Worm (Caenorhabditis elegans) whole organism, L2 larva: ENCODE results near the gene Y59H11AR.10.

Experiments
- C34F6.9 ChIP-seq: fragments of 150-350 bp; optimal IDR thresholded peaks from 2 replicates; lab custom pipeline; 2014; ENCODE audit warnings: missing biosample characterization, missing genetic modification characterization
- F13H6.1 ChIP-seq: sonication (generic microtip); optimal IDR thresholded peaks from 2 replicates; lab custom pipeline; 2016; ENCODE audit warnings: missing genetic modification characterization, missing compliant biosample characterization
- aly-2 ChIP-seq: fragments of 150-350 bp; optimal IDR thresholded peaks from 2 replicates; lab custom pipeline; 2014; ENCODE audit warnings: missing biosample characterization, missing genetic modification characterization
- ama-1 ChIP-seq: fragments of 150-350 bp; optimal IDR thresholded peaks from 2 replicates; lab custom pipeline; 2018; ENCODE audit warnings: inconsistent platforms
- blmp-1 ChIP-seq: sonication (generic microtip); optimal IDR thresholded peaks from 2 replicates; lab custom pipeline; 2017; ENCODE audit warnings: missing genetic modification characterization, mild to moderate bottlenecking, missing compliant biosample characterization, antibody characterized with exemption, moderate library complexity; ENCODE audit not compliant: insufficient read depth
- ceh-16 ChIP-seq: fragments of 150-350 bp; optimal IDR thresholded peaks from 2 replicates; lab custom pipeline; 2014; ENCODE audit warnings: missing biosample characterization, missing genetic modification characterization
- ceh-82 ChIP-seq: fragments of 150-350 bp; optimal IDR thresholded peaks from 2 replicates; lab custom pipeline; 2014; ENCODE audit warnings: missing biosample characterization, missing genetic modification characterization
- dmd-4 ChIP-seq: sonication (generic microtip); optimal IDR thresholded peaks from 2 replicates; lab custom pipeline; 2017; ENCODE audit warnings: missing biosample characterization, missing genetic modification characterization
- egl-27 ChIP-seq: sonication (generic microtip); optimal IDR thresholded peaks from 3 replicates; lab custom pipeline; 2017; ENCODE audit warnings: missing biosample characterization, missing genetic modification reagents, missing genetic modification characterization
- elt-1 ChIP-seq: fragments of 150-350 bp; optimal IDR thresholded peaks from 2 replicates; lab custom pipeline; 2014; ENCODE audit warnings: missing biosample characterization, missing genetic modification characterization
- fos-1 ChIP-seq: fragments of 150-350 bp; optimal IDR thresholded peaks from 2 replicates; lab custom pipeline; 2014; ENCODE audit warnings: missing biosample characterization, missing genetic modification characterization
- gmeb-1 ChIP-seq: fragments of 150-350 bp; optimal IDR thresholded peaks from 2 replicates; lab custom pipeline; 2014; ENCODE audit warnings: missing biosample characterization, missing genetic modification characterization
- mbf-1 ChIP-seq: sonication (generic microtip); optimal IDR thresholded peaks from 2 replicates; lab custom pipeline; 2017; ENCODE audit warnings: missing biosample characterization, missing genetic modification characterization
- mdl-1 ChIP-seq, 2 experiments: fragments of 150-350 bp in 1 of 2; sonication (generic microtip) in 1 of 2; optimal IDR thresholded peaks; 2 replicates each; lab custom pipeline; 2017; ENCODE audit warnings: missing biosample characterization in 2 of 2, missing genetic modification characterization in 2 of 2
- nhr-10 ChIP-seq: sonication (generic microtip); optimal IDR thresholded peaks from 2 replicates; lab custom pipeline; 2017; ENCODE audit warnings: missing biosample characterization, missing genetic modification characterization
- nhr-11 ChIP-seq: fragments of 150-350 bp; optimal IDR thresholded peaks from 2 replicates; lab custom pipeline; 2014; ENCODE audit warnings: missing biosample characterization, missing genetic modification characterization
- nhr-12 ChIP-seq: fragments of 150-350 bp; optimal IDR thresholded peaks from 2 replicates; lab custom pipeline; 2014; ENCODE audit warnings: missing biosample characterization, missing genetic modification characterization
- nhr-23 ChIP-seq: fragments of 150-350 bp; optimal IDR thresholded peaks from 2 replicates; lab custom pipeline; 2014; ENCODE audit warnings: missing biosample characterization, missing genetic modification reagents, missing genetic modification characterization
- nhr-6 ChIP-seq: fragments of 150-350 bp; optimal IDR thresholded peaks from 2 replicates; lab custom pipeline; 2014; ENCODE audit warnings: missing biosample characterization, missing genetic modification characterization
- peb-1 ChIP-seq: fragments of 150-350 bp; optimal IDR thresholded peaks from 2 replicates; lab custom pipeline; 2014; ENCODE audit warnings: missing biosample characterization, missing genetic modification characterization
- sem-4 ChIP-seq: fragments of 150-350 bp; optimal IDR thresholded peaks from 2 replicates; lab custom pipeline; 2014; ENCODE audit warnings: missing biosample characterization, missing genetic modification reagents, missing genetic modification characterization
- skn-1 ChIP-seq: sonication (generic microtip); optimal IDR thresholded peaks from 2 replicates; lab custom pipeline; 2017; ENCODE audit warnings: missing biosample characterization, missing genetic modification characterization
- sma-3 ChIP-seq: sonication (generic microtip); optimal IDR thresholded peaks from 2 replicates; lab custom pipeline; 2016; ENCODE audit warnings: missing genetic modification reagents, missing genetic modification characterization, missing compliant biosample characterization
- sma-9 ChIP-seq, 2 experiments: fragments of 150-350 bp in 1 of 2; sonication (generic microtip) in 1 of 2; optimal IDR thresholded peaks; 2 replicates each; lab custom pipeline; 2014 to 2016; ENCODE audit warnings: missing genetic modification characterization in 2 of 2, mild to moderate bottlenecking in 1 of 2, missing biosample characterization in 1 of 2, missing compliant biosample characterization in 1 of 2, missing genetic modification reagents in 1 of 2, moderate library complexity in 1 of 2
- snpc-4 ChIP-seq: fragments of 150-350 bp; optimal IDR thresholded peaks from 2 replicates; lab custom pipeline; 2014; ENCODE audit warnings: missing biosample characterization, missing genetic modification characterization
- unc-39 ChIP-seq: fragments of 150-350 bp; optimal IDR thresholded peaks from 2 replicates; lab custom pipeline; 2014; ENCODE audit warnings: missing biosample characterization, missing genetic modification characterization
- unc-55 ChIP-seq: fragments of 150-350 bp; sonication (generic microtip); optimal IDR thresholded peaks from 3 replicates; lab custom pipeline; 2014; ENCODE audit warnings: missing biosample characterization, missing genetic modification reagents, missing genetic modification characterization
- unc-62 ChIP-seq: fragments of 150-350 bp; optimal IDR thresholded peaks from 2 replicates; lab custom pipeline; 2014; ENCODE audit warnings: missing biosample characterization, missing genetic modification reagents, missing genetic modification characterization
- zag-1 ChIP-seq: fragments of 150-350 bp; optimal IDR thresholded peaks from 2 replicates; lab custom pipeline; 2014; ENCODE audit warnings: missing biosample characterization, missing genetic modification characterization
- ztf-1 ChIP-seq: fragments of 200-800 bp; sonication (Bioruptor generic); conservative IDR thresholded peaks from 2 replicates; pipeline ENCODE4 v1.3.6; 2022; ENCODE audit warnings: missing genetic modification characterization, missing compliant biosample characterization
- ztf-11 ChIP-seq: sonication (generic microtip); optimal IDR thresholded peaks from 2 replicates; lab custom pipeline; 2017; ENCODE audit warnings: missing biosample characterization, missing genetic modification characterization
- ztf-4 ChIP-seq: fragments of 150-350 bp; optimal IDR thresholded peaks from 2 replicates; lab custom pipeline; 2014; ENCODE audit warnings: missing biosample characterization, missing genetic modification characterization

Gene Y59H11AR.10

ce11 chrIV:8602877-8603276 lies at the start of gene Y59H11AR.10:
Gene Y59H11AR.10, plus strand, starts transcription at chrIV:8603177.
- TF ChIP-seq egl-27 (tag; lab: Kevin White, UChicago), result no peak
- no peak for TF ChIP-seq blmp-1 (tag; lab: Kevin White, UChicago)
- no peak for TF ChIP-seq fos-1 (tag; lab: Kevin White, UChicago)
- no peak for TF ChIP-seq sma-9 (GFP tag; optimal IDR thresholded peaks at IDR 0.05; lab: Kevin White, UChicago)
- TF ChIP-seq sma-9 (tag; optimal IDR thresholded peaks at IDR 0.05; lab: Kevin White, UChicago), result no peak
- TF ChIP-seq ceh-16 (tag; lab: Kevin White, UChicago), result no peak
- no peak for TF ChIP-seq sma-3
- no peak for TF ChIP-seq peb-1 (tag; lab: Kevin White, UChicago)
- no peak for TF ChIP-seq elt-1 (tag; lab: Kevin White, UChicago)
- no peak for TF ChIP-seq ztf-11 (tag; lab: Kevin White, UChicago)
- TF ChIP-seq, all 48 proteins: peak for 0

- TF ChIP-seq F13H6.1 (tag; lab: Kevin White, UChicago) (no peak), nhr-11 (no peak), ceh-82 (tag; lab: Kevin White, UChicago) (no peak), ztf-4 (no peak), nhr-10 (tag; lab: Kevin White, UChicago) (no peak), blmp-1 (tag; lab: Kevin White, UChicago) (no peak), gmeb-1 (tag; lab: Kevin White, UChicago) (no peak), ceh-16 (tag; lab: Kevin White, UChicago) (no peak), nhr-23 (no peak), unc-39 (tag; lab: Kevin White, UChicago) (no peak)
Observed at ce11 chrIV:8559132-8559531, 43.8 kb upstream of the Y59H11AR.10 start, which contains the start of gene npr-22. Gene npr-22, plus strand, starts transcription at chrIV:8559432.

ce11 chrIV:8570253-8570652 lies 32.7 kb upstream of the Y59H11AR.10 start, which contains the start of gene Y59H11AM.4:
Gene Y59H11AM.4, minus strand, starts transcription at chrIV:8570353.
- TF ChIP-seq unc-55 (no peak), skn-1 (tag; lab: Kevin White, UChicago) (no peak), nhr-12 (tag; lab: Kevin White, UChicago) (no peak), blmp-1 (tag; lab: Kevin White, UChicago) (no peak), dmd-4 (tag; lab: Kevin White, UChicago) (no peak), sem-4 (tag; lab: Kevin White, UChicago) (no peak)

ce11 chrIV:8570719-8571118 lies 32.3 kb upstream of the Y59H11AR.10 start:
- TF ChIP-seq mbf-1, result no peak
- TF ChIP-seq, all 48 proteins: peak for 0

- TF ChIP-seq unc-39 (tag; lab: Kevin White, UChicago) (no peak), aly-2 (no peak), ama-1 (lab: Kevin White, UChicago) (no peak), fos-1 (tag; lab: Kevin White, UChicago) (no peak), ztf-4 (no peak), nhr-10 (tag; lab: Kevin White, UChicago) (no peak), unc-62 (GFP tag; lab: Kevin White, UChicago) (no peak), nhr-23 (no peak), nhr-6 (tag; lab: Kevin White, UChicago) (no peak), blmp-1 (tag; lab: Kevin White, UChicago) (no peak), zag-1 (no peak), snpc-4 (tag; lab: Kevin White, UChicago) (no peak), peb-1 (tag; lab: Kevin White, UChicago) (no peak), sma-9 (GFP tag; optimal IDR thresholded peaks at IDR 0.05; lab: Kevin White, UChicago) (no peak), sma-9 (tag; optimal IDR thresholded peaks at IDR 0.05; lab: Kevin White, UChicago) (no peak), mdl-1 (tag; optimal IDR thresholded peaks at IDR 0.05; lab: Kevin White, UChicago) (no peak), ztf-1 (GFP tag; lab: Robert Waterston, UW) (no peak), nhr-11 (no peak), C34F6.9 (tag; lab: Kevin White, UChicago) (no peak)
Observed at ce11 chrIV:8571138-8571537, 31.8 kb upstream of the Y59H11AR.10 start, which contains the start of gene Y59H11AM.1. Gene Y59H11AM.1, plus strand, starts transcription at chrIV:8571438.
